Fruit fly (Drosophila melanogaster) whole organism, embryonic: ENCODE data around the gene Ifrd1.

Experiments used
- Adf1 ChIP-seq: fragments of 200-800 bp; sonication (Bioruptor generic); IDR thresholded peaks from 2 replicates; pipeline ENCODE4 v1.3.6; 2022; ENCODE audit warnings: missing biosample characterization, missing genetic modification characterization
- Awh ChIP-seq: fragments of 200-800 bp; sonication (Bioruptor generic); IDR thresholded peaks from 2 replicates; pipeline ENCODE4, ENCODE4 v1.3.6; 2022; ENCODE audit warnings: missing biosample characterization, missing genetic modification characterization
- B-H2 ChIP-seq: fragments of 200-800 bp; sonication (Bioruptor generic); optimal IDR thresholded peaks from 2 replicates; lab custom pipeline; 2018; ENCODE audit warnings: missing biosample characterization, mild to moderate bottlenecking, missing genetic modification characterization
- CG11093 ChIP-seq: fragments of 200-800 bp; sonication (Bioruptor generic); IDR thresholded peaks from 3 replicates; pipeline ENCODE4 v1.3.6; 2022; ENCODE audit warnings: missing biosample characterization, missing genetic modification characterization
- CG11398 ChIP-seq: fragments of 200-800 bp; sonication (Bioruptor generic); optimal IDR thresholded peaks from 2 replicates; lab custom pipeline; 2016; ENCODE audit warnings: missing biosample characterization, missing genetic modification characterization
- CG11723 ChIP-seq: fragments of 200-800 bp; sonication (Bioruptor generic); optimal IDR thresholded peaks from 2 replicates; lab custom pipeline; 2017; ENCODE audit warnings: missing biosample characterization, mild to moderate bottlenecking, missing genetic modification characterization
- CG12236 ChIP-seq: fragments of 200-800 bp; sonication (Bioruptor generic); optimal IDR thresholded peaks from 2 replicates; lab custom pipeline; 2016; ENCODE audit warnings: missing biosample characterization, missing genetic modification characterization
- CG13424 ChIP-seq: fragments of 200-800 bp; sonication (Bioruptor generic); optimal IDR thresholded peaks from 2 replicates; lab custom pipeline; 2019; ENCODE audit warnings: missing biosample characterization, mild to moderate bottlenecking, missing genetic modification characterization, moderate library complexity
- CG13894 ChIP-seq: fragments of 200-800 bp; sonication (Bioruptor generic); optimal IDR thresholded peaks from 3 replicates; lab custom pipeline; 2018; ENCODE audit warnings: missing biosample characterization, mild to moderate bottlenecking, missing genetic modification characterization, moderate library complexity
- CG15601 ChIP-seq: fragments of 200-800 bp; sonication (Bioruptor generic); optimal IDR thresholded peaks from 3 replicates; lab custom pipeline; 2019; ENCODE audit warnings: missing biosample characterization, mild to moderate bottlenecking, missing genetic modification characterization, moderate library complexity
- CG17186 ChIP-seq: fragments of 200-800 bp; sonication (Bioruptor generic); optimal IDR thresholded peaks from 3 replicates; lab custom pipeline; 2017; ENCODE audit warnings: missing biosample characterization, missing genetic modification reagents, missing genetic modification characterization
- CG17568 ChIP-seq: fragments of 200-800 bp; sonication (Bioruptor generic); optimal IDR thresholded peaks from 2 replicates; lab custom pipeline; 2018; ENCODE audit warnings: missing biosample characterization, mild to moderate bottlenecking, missing genetic modification characterization, moderate library complexity
- CG17912 ChIP-seq: fragments of 200-800 bp; sonication (Bioruptor generic); optimal IDR thresholded peaks from 2 replicates; lab custom pipeline; 2018; ENCODE audit warnings: missing biosample characterization, mild to moderate bottlenecking, missing genetic modification characterization
- CG18262 ChIP-seq: fragments of 200-800 bp; optimal IDR thresholded peaks from 3 replicates; lab custom pipeline; 2019; ENCODE audit warnings: missing biosample characterization, mild to moderate bottlenecking, missing genetic modification characterization, moderate library complexity
- CG1832 ChIP-seq: fragments of 200-800 bp; sonication (Bioruptor generic); optimal IDR thresholded peaks from 2 replicates; lab custom pipeline; 2017; ENCODE audit warnings: missing biosample characterization, mild to moderate bottlenecking, missing genetic modification characterization, inconsistent platforms
- CG2199 ChIP-seq: fragments of 200-800 bp; sonication (Bioruptor generic); IDR thresholded peaks from 3 replicates; pipeline ENCODE4 v1.3.6; 2022; ENCODE audit warnings: missing biosample characterization, missing genetic modification characterization
- CG33557 ChIP-seq: fragments of 200-800 bp; sonication (Bioruptor generic); optimal IDR thresholded peaks from 2 replicates; lab custom pipeline; 2019; ENCODE audit warnings: missing biosample characterization, mild to moderate bottlenecking, missing genetic modification characterization, moderate library complexity
- CG6791 ChIP-seq: fragments of 200-800 bp; sonication (Bioruptor generic); IDR thresholded peaks from 3 replicates; pipeline ENCODE4 v1.3.6; 2022; ENCODE audit warnings: missing biosample characterization, missing genetic modification characterization; ENCODE audit not compliant: partially characterized antibody
- CG8281 ChIP-seq: fragments of 200-800 bp; sonication (Bioruptor generic); optimal IDR thresholded peaks from 2 replicates; lab custom pipeline; 2018; ENCODE audit warnings: missing biosample characterization, mild to moderate bottlenecking, missing genetic modification characterization, moderate library complexity
- CG8290 ChIP-seq, 3 experiments: fragments of 200-800 bp; sonication (Bioruptor generic); optimal IDR thresholded peaks; 2 replicates each; lab custom pipeline; 2016 to 2019; ENCODE audit warnings: missing biosample characterization in 3 of 3, missing genetic modification characterization in 3 of 3, mild to moderate bottlenecking in 2 of 3, moderate library complexity in 1 of 3
- CG8765 ChIP-seq: fragments of 200-800 bp; sonication (Bioruptor generic); IDR thresholded peaks from 2 replicates; pipeline ENCODE4 v1.3.6; 2022; ENCODE audit warnings: missing biosample characterization, missing genetic modification characterization
- CG9609 ChIP-seq: fragments of 200-800 bp; sonication (Bioruptor generic); optimal IDR thresholded peaks from 3 replicates; lab custom pipeline; 2016; ENCODE audit warnings: missing biosample characterization, missing genetic modification characterization
- Dek ChIP-seq: fragments of 200-800 bp; sonication (Bioruptor generic); optimal IDR thresholded peaks from 3 replicates; lab custom pipeline; 2019; ENCODE audit warnings: missing biosample characterization, mild to moderate bottlenecking, missing genetic modification characterization, moderate library complexity
- Doc2 ChIP-seq: fragments of 200-800 bp; sonication (Bioruptor generic); IDR thresholded peaks from 2 replicates; pipeline ENCODE4 v1.3.6; 2022; ENCODE audit warnings: missing biosample characterization, missing genetic modification characterization
- Doc3 ChIP-seq: fragments of 200-800 bp; sonication (Bioruptor generic); IDR thresholded peaks from 3 replicates; pipeline ENCODE4 v1.3.6; 2022; ENCODE audit warnings: missing biosample characterization, missing genetic modification characterization; ENCODE audit not compliant: partially characterized antibody
- HHEX ChIP-seq: fragments of 200-800 bp; sonication (Bioruptor generic); optimal IDR thresholded peaks from 3 replicates; lab custom pipeline; 2017; ENCODE audit warnings: missing biosample characterization, mild to moderate bottlenecking, missing genetic modification characterization, missing genetic modification reagents
- HmgD ChIP-seq: fragments of 200-800 bp; sonication (Bioruptor generic); optimal IDR thresholded peaks from 3 replicates; lab custom pipeline; 2016; ENCODE audit warnings: missing biosample characterization, missing genetic modification characterization
- Jarid2 ChIP-seq: fragments of 200-800 bp; sonication (Bioruptor generic); optimal IDR thresholded peaks from 3 replicates; lab custom pipeline; 2017; ENCODE audit warnings: mild to moderate bottlenecking, missing biosample characterization, missing genetic modification reagents, missing genetic modification characterization
- Neu2 ChIP-seq: fragments of 200-800 bp; sonication (Bioruptor generic); optimal IDR thresholded peaks from 3 replicates; lab custom pipeline; 2016; ENCODE audit warnings: missing biosample characterization, missing genetic modification characterization, borderline replicate concordance
- Oaz ChIP-seq: fragments of 200-800 bp; sonication (Bioruptor generic); IDR thresholded peaks from 2 replicates; pipeline ENCODE4 v1.3.6; 2022; ENCODE audit warnings: missing biosample characterization, missing genetic modification characterization
- Six4 ChIP-seq: fragments of 200-800 bp; sonication (Bioruptor generic); optimal IDR thresholded peaks from 2 replicates; lab custom pipeline; 2016; ENCODE audit warnings: missing biosample characterization, missing genetic modification characterization
- Stat92E ChIP-seq, 3 experiments: fragments of >200 bp in 2 of 3; fragments of 200-800 bp in 1 of 3; sonication (Bioruptor generic) in 1 of 3; optimal IDR thresholded peaks; 2 replicates each; lab custom pipeline; 2017 to 2019; ENCODE audit warnings: missing biosample characterization in 3 of 3, missing genetic modification characterization in 3 of 3, mild to moderate bottlenecking in 1 of 3, moderate library complexity in 1 of 3
- YL-1 ChIP-seq: fragments of 200-800 bp; sonication (Bioruptor generic); optimal IDR thresholded peaks from 3 replicates; lab custom pipeline; 2017; ENCODE audit warnings: missing biosample characterization, mild to moderate bottlenecking, missing genetic modification characterization
- aop ChIP-seq: fragments of 200-800 bp; sonication (Bioruptor generic); IDR thresholded peaks from 2 replicates; pipeline ENCODE4 v1.3.6; 2022; ENCODE audit warnings: missing biosample characterization, missing genetic modification characterization
- bigmax ChIP-seq: fragments of 200-800 bp; sonication (Bioruptor generic); optimal IDR thresholded peaks from 2 replicates; lab custom pipeline; 2018; ENCODE audit warnings: missing biosample characterization, mild to moderate bottlenecking, missing genetic modification characterization
- br ChIP-seq: fragments of >200 bp; optimal IDR thresholded peaks from 2 replicates; lab custom pipeline; 2017
- cwo ChIP-seq: fragments of 200-800 bp; sonication (Bioruptor generic); optimal IDR thresholded peaks from 3 replicates; lab custom pipeline; 2017; ENCODE audit warnings: missing biosample characterization, missing genetic modification characterization, mild to moderate bottlenecking, moderate library complexity, missing genetic modification reagents
- dm ChIP-seq: fragments of 200-800 bp; sonication (Bioruptor generic); optimal IDR thresholded peaks from 3 replicates; lab custom pipeline; 2016; ENCODE audit warnings: missing biosample characterization, missing genetic modification characterization
- hth ChIP-seq: fragments of >200 bp; optimal IDR thresholded peaks from 2 replicates; lab custom pipeline; 2017; ENCODE audit warnings: inconsistent platforms
- ind ChIP-seq: fragments of 200-800 bp; sonication (Bioruptor generic); optimal IDR thresholded peaks from 3 replicates; lab custom pipeline; 2016; ENCODE audit warnings: missing biosample characterization, missing genetic modification characterization
- inv ChIP-seq: fragments of 200-800 bp; sonication (Bioruptor generic); IDR thresholded peaks from 2 replicates; pipeline ENCODE4 v1.3.6; 2022; ENCODE audit warnings: missing biosample characterization, missing genetic modification characterization; ENCODE audit not compliant: partially characterized antibody
- ken ChIP-seq: fragments of 200-800 bp; sonication (Bioruptor generic); IDR thresholded peaks from 3 replicates; pipeline ENCODE4 v1.3.6; 2022; ENCODE audit warnings: missing biosample characterization, missing genetic modification characterization
- lbe ChIP-seq: fragments of 200-800 bp; sonication (Bioruptor generic); optimal IDR thresholded peaks from 2 replicates; lab custom pipeline; 2016; ENCODE audit warnings: missing biosample characterization, mild to moderate bottlenecking, missing genetic modification characterization
- org-1 ChIP-seq: fragments of 200-800 bp; sonication (Bioruptor generic); optimal IDR thresholded peaks from 2 replicates; lab custom pipeline; 2017; ENCODE audit warnings: missing biosample characterization, missing genetic modification characterization
- pros ChIP-seq: fragments of 200-800 bp; sonication (Bioruptor generic); optimal IDR thresholded peaks from 3 replicates; lab custom pipeline; 2019; ENCODE audit warnings: missing biosample characterization, mild to moderate bottlenecking, missing genetic modification characterization, moderate library complexity
- so ChIP-seq: fragments of 200-800 bp; sonication (Bioruptor generic); IDR thresholded peaks from 3 replicates; pipeline ENCODE4 v1.3.6; 2022; ENCODE audit warnings: missing biosample characterization, missing genetic modification characterization
- sqz ChIP-seq: fragments of 200-800 bp; sonication (Bioruptor generic); optimal IDR thresholded peaks from 3 replicates; lab custom pipeline; 2018; ENCODE audit warnings: missing biosample characterization, mild to moderate bottlenecking, missing genetic modification characterization
- tup ChIP-seq: fragments of 200-800 bp; sonication (Bioruptor generic); optimal IDR thresholded peaks from 2 replicates; lab custom pipeline; 2016; ENCODE audit warnings: missing biosample characterization, mild to moderate bottlenecking, missing genetic modification characterization, moderate library complexity
- zfh1 ChIP-seq: fragments of 200-800 bp; sonication (Bioruptor generic); IDR thresholded peaks from 3 replicates; pipeline ENCODE4 v1.3.6; 2022; ENCODE audit warnings: missing biosample characterization, missing genetic modification characterization

Gene Ifrd1

DNA sequence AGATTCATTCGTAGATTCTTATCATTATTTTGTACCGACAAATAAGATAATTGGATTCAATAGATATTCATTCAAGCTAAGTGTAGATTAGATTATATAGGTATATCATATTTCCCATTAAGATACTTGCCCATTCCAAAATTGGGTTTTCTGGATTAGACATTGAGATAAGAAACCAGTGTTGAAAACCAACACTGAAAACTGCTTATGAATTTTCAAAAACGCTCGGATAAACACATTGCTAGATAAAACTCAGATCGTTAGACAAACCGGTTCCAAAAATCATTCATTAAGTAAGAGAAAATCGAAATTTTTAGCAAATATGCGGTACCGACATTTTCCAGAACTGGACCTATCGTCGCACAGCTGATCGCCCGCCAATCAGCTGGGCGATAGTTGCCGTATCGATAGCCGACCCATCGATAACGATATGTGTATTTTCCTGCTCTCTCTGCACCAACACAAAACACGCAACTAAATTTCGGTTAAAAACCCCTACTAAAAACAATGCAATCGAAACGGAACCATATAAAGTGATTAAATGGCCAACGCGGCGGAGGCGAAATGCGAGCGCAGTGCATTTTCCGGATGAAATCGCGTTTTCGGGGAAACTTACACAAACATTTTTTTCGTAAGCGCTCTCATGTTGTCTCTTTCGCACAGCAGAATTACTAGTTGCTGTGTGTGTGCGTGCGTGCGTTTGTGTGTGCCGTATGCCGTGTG is 11.4 kb upstream of the Ifrd1 start, which contains the start of the genes NTPase and lilli (continued):
- peak; percentile 25 for TF ChIP-seq cwo (GFP tag; lab: Kevin White, UChicago)
- peak; percentile 87 for TF ChIP-seq inv
- TF ChIP-seq aop (GFP tag; lab: Robert Waterston, UW), result no peak
- no peak for TF ChIP-seq bigmax (GFP tag; lab: Kevin White, UChicago)
- no peak for TF ChIP-seq org-1 (GFP tag; lab: Kevin White, UChicago)
- peak; percentile 79 for TF ChIP-seq ind
- 0 out of 2 replicates have a peak, but pooled peaks have one; percentile 26 for TF ChIP-seq Adf1 (GFP tag; lab: Robert Waterston, UW)
- peak; percentile 40 for TF ChIP-seq lbe (GFP tag; lab: Kevin White, UChicago)
- peak; percentile 71 for TF ChIP-seq zfh1 (GFP tag; lab: Robert Waterston, UW)
- peak; percentile 40 for TF ChIP-seq CG17568
- no peak for TF ChIP-seq CG8765 (GFP tag; lab: Robert Waterston, UW)
- TF ChIP-seq dm (GFP tag; lab: Kevin White, UChicago), result peak; percentile 48
- TF ChIP-seq HHEX (GFP tag; lab: Kevin White, UChicago), result peak; percentile 40
- TF ChIP-seq CG33557, result no peak
- TF ChIP-seq CG13894 (tag; lab: Kevin White, UChicago), result peak; percentile 9
- TF ChIP-seq Jarid2 (GFP tag; lab: Kevin White, UChicago), result peak; percentile 19
- peak; percentile 90 for TF ChIP-seq Doc3 (GFP tag; lab: Robert Waterston, UW)
- TF ChIP-seq br (lab: Kevin White, UChicago), result no peak
- TF ChIP-seq YL-1 (GFP tag; lab: Kevin White, UChicago), result peak; percentile 32
- no peak for TF ChIP-seq Doc2 (GFP tag; lab: Robert Waterston, UW)
- peak; percentile 18 for TF ChIP-seq HmgD (GFP tag; lab: Kevin White, UChicago)
- TF ChIP-seq CG17186 (GFP tag; lab: Kevin White, UChicago), result peak; percentile 70
- peak; percentile 53 for TF ChIP-seq Six4 (GFP tag; lab: Kevin White, UChicago)
- TF ChIP-seq CG9609 (GFP tag; lab: Kevin White, UChicago), result peak; percentile 76
- TF ChIP-seq pros (GFP tag; lab: Kevin White, UChicago), result no peak
- TF ChIP-seq Awh (GFP tag; lab: Robert Waterston, UW), result no peak
- peak; percentile 20; the same call in 1 of the 3 replicates for TF ChIP-seq CG2199 (GFP tag; lab: Robert Waterston, UW)
- TF ChIP-seq CG15601 (tag; lab: Kevin White, UChicago), result no peak
- peak; percentile 67 for TF ChIP-seq CG12236
- peak; percentile 31 for TF ChIP-seq CG11723 (GFP tag; lab: Kevin White, UChicago)
- TF ChIP-seq CG6791 (GFP tag; lab: Robert Waterston, UW), result peak; percentile 97
- TF ChIP-seq so (GFP tag; lab: Robert Waterston, UW), result 0 out of 3 replicates have a peak, but pooled peaks have one; percentile 40
- no peak for TF ChIP-seq CG8281 (tag; lab: Kevin White, UChicago)
- TF ChIP-seq tup (GFP tag; lab: Kevin White, UChicago), result peak; percentile 61
- no peak for TF ChIP-seq CG17912
- TF ChIP-seq hth (lab: Kevin White, UChicago), result no peak
- TF ChIP-seq CG8290 (GFP tag; optimal IDR thresholded peaks at IDR 0.05; lab: Kevin White, UChicago), result peak; percentile 99
- peak; percentile 96 to 100 for TF ChIP-seq CG8290 (tag; optimal IDR thresholded peaks at IDR 0.05; lab: Kevin White, UChicago)
- peak; percentile 81 for TF ChIP-seq CG1832 (GFP tag; lab: Kevin White, UChicago)
- TF ChIP-seq Dek (tag; lab: Kevin White, UChicago), result no peak
- TF ChIP-seq Neu2, result no peak
- TF ChIP-seq Oaz (GFP tag; lab: Robert Waterston, UW), result 0 out of 2 replicates have a peak, but pooled peaks have one; percentile 28
- no peak for TF ChIP-seq Stat92E (GFP tag; optimal IDR thresholded peaks at IDR 0.05; lab: Kevin White, UChicago)
- TF ChIP-seq sqz (GFP tag; lab: Kevin White, UChicago), result peak; percentile 96
- no peak for TF ChIP-seq CG13424 (tag; lab: Kevin White, UChicago)
- TF ChIP-seq CG11093, result no peak
- peak; percentile 78 for TF ChIP-seq ken (GFP tag; lab: Robert Waterston, UW)
- TF ChIP-seq CG18262 (tag; lab: Kevin White, UChicago), result peak; percentile 47
- TF ChIP-seq CG11398 (GFP tag; lab: Kevin White, UChicago), result peak; percentile 19
- TF ChIP-seq B-H2 (GFP tag; lab: Kevin White, UChicago), result no peak
